Worm (Caenorhabditis elegans) whole organism, L1 larva: ENCODE results near the gene rab-30.

Source experiments
- ceh-88 ChIP-seq: fragments of 200-800 bp; sonication (Bioruptor generic); IDR thresholded peaks from 2 replicates; pipeline ENCODE4 v1.3.6; 2022; ENCODE audit warnings: missing genetic modification characterization, missing compliant biosample characterization
- grh-1 ChIP-seq: fragments of 200-800 bp; sonication (Bioruptor generic); IDR thresholded peaks from 2 replicates; pipeline ENCODE4 v1.3.6; 2022; ENCODE audit warnings: missing genetic modification reagents, missing genetic modification characterization, missing compliant biosample characterization
- lin-13 ChIP-seq: fragments of 150-350 bp; optimal IDR thresholded peaks from 2 replicates; lab custom pipeline; 2014; ENCODE audit warnings: missing biosample characterization, missing genetic modification reagents, missing genetic modification characterization
- nhr-237 ChIP-seq: fragments of 150-350 bp; optimal IDR thresholded peaks from 2 replicates; lab custom pipeline; 2014; ENCODE audit warnings: missing biosample characterization, missing genetic modification characterization
- nhr-76 ChIP-seq: sonication (generic microtip); optimal IDR thresholded peaks from 2 replicates; lab custom pipeline; 2017; ENCODE audit warnings: missing biosample characterization, missing genetic modification characterization
- pag-3 ChIP-seq: sonication (generic microtip); optimal IDR thresholded peaks from 2 replicates; lab custom pipeline; 2017; ENCODE audit warnings: missing genetic modification characterization, mild to moderate bottlenecking, missing compliant biosample characterization, antibody characterized with exemption, borderline replicate concordance; ENCODE audit not compliant: insufficient read depth
- unc-62 ChIP-seq: fragments of 150-350 bp; optimal IDR thresholded peaks from 2 replicates; lab custom pipeline; 2014; ENCODE audit warnings: missing biosample characterization, missing genetic modification reagents, missing genetic modification characterization
- unc-86 ChIP-seq: sonication (generic microtip); optimal IDR thresholded peaks from 2 replicates; lab custom pipeline; 2016; ENCODE audit warnings: missing genetic modification characterization, missing compliant biosample characterization
- zag-1 ChIP-seq: fragments of 150-350 bp; optimal IDR thresholded peaks from 2 replicates; lab custom pipeline; 2014; ENCODE audit warnings: missing biosample characterization, missing genetic modification characterization

- TF ChIP-seq ceh-88 (GFP tag; lab: Robert Waterston, UW) (no peak), unc-62 (no peak), grh-1 (GFP tag; lab: Robert Waterston, UW) (no peak), pag-3 (tag; lab: Kevin White, UChicago) (no peak), nhr-76 (no peak), lin-13 (GFP tag; lab: Kevin White, UChicago) (no peak), unc-86 (tag; lab: Kevin White, UChicago) (no peak), nhr-237 (tag; lab: Kevin White, UChicago) (no peak), zag-1 (tag; lab: Kevin White, UChicago) (no peak)
These were observed 34.7 kb downstream of the rab-30 start, which contains the start of gene Y45F3A.9 for ce11 chrIII:10595066-10595465.
